Worm (Caenorhabditis elegans) whole organism, young adult: ENCODE data around the gene grl-3.
A peak's percentile ranks its signal among the peaks of the same experiment; 100 is the strongest.

Experiments used
- B0019.2 ChIP-seq: fragments of 200-800 bp; sonication (Bioruptor generic); conservative IDR thresholded peaks from 2 replicates; pipeline ENCODE4 v1.3.6; 2022; ENCODE audit warnings: missing genetic modification reagents, missing genetic modification characterization, missing compliant biosample characterization
- B0035.1 ChIP-seq: sonication (generic microtip); optimal IDR thresholded peaks from 2 replicates; lab custom pipeline; 2016; ENCODE audit warnings: missing genetic modification characterization, mild to moderate bottlenecking, missing compliant biosample characterization, missing genotype, missing genetic modification reagents
- B0261.1 ChIP-seq: sonication (generic microtip); optimal IDR thresholded peaks from 2 replicates; lab custom pipeline; 2016; ENCODE audit warnings: mild to moderate bottlenecking, missing genetic modification characterization, moderate library complexity, missing compliant biosample characterization
- C17E4.6 ChIP-seq: fragments of 200-800 bp; sonication (Bioruptor generic); IDR thresholded peaks from 2 replicates; pipeline ENCODE4 v1.3.6; 2022; ENCODE audit warnings: missing genetic modification reagents, missing genetic modification characterization, missing compliant biosample characterization
- D2030.7 ChIP-seq: fragments of 200-800 bp; sonication (Bioruptor generic); IDR thresholded peaks from 2 replicates; pipeline ENCODE4 v1.3.6; 2022; ENCODE audit warnings: missing genetic modification reagents, missing genetic modification characterization, missing compliant biosample characterization
- F39B2.1 ChIP-seq: fragments of 200-800 bp; sonication (Bioruptor generic); IDR thresholded peaks from 2 replicates; pipeline ENCODE4 v1.3.6; 2022; ENCODE audit warnings: missing genetic modification reagents, missing genetic modification characterization, missing compliant biosample characterization
- F49E8.2 ChIP-seq: sonication (generic microtip); optimal IDR thresholded peaks from 3 replicates; lab custom pipeline; 2017; ENCODE audit warnings: missing genetic modification characterization, mild to moderate bottlenecking, missing compliant biosample characterization, antibody characterized with exemption, moderate library complexity; ENCODE audit not compliant: insufficient read depth
- F55B11.4 ChIP-seq: sonication (generic microtip); optimal IDR thresholded peaks from 2 replicates; lab custom pipeline; 2016; ENCODE audit warnings: missing compliant biosample characterization, missing genetic modification characterization, borderline replicate concordance; ENCODE audit not compliant: insufficient read depth
- F57C9.4 ChIP-seq: sonication (generic microtip); optimal IDR thresholded peaks from 2 replicates; lab custom pipeline; 2017; ENCODE audit warnings: mild to moderate bottlenecking, missing genetic modification characterization, missing compliant biosample characterization
- T07F8.4 ChIP-seq: sonication (generic microtip); optimal IDR thresholded peaks from 2 replicates; lab custom pipeline; 2016; ENCODE audit warnings: mild to moderate bottlenecking, missing genetic modification characterization, moderate library complexity, missing compliant biosample characterization
- Y79H2A.3 ChIP-seq: fragments of 200-800 bp; sonication (Bioruptor generic); conservative IDR thresholded peaks from 2 replicates; pipeline ENCODE4 v1.3.6; 2022; ENCODE audit warnings: missing genetic modification reagents, missing genetic modification characterization, missing compliant biosample characterization
- ZK185.1 ChIP-seq: sonication (generic microtip); optimal IDR thresholded peaks from 2 replicates; lab custom pipeline; 2016; ENCODE audit warnings: mild to moderate bottlenecking, missing genetic modification characterization, missing compliant biosample characterization; ENCODE audit not compliant: poor library complexity, severe bottlenecking
- akir-1 ChIP-seq: fragments of 200-800 bp; sonication (Bioruptor generic); optimal IDR thresholded peaks from 2 replicates; lab custom pipeline; 2018; ENCODE audit warnings: mild to moderate bottlenecking, missing genetic modification characterization, moderate library complexity, missing compliant biosample characterization
- ama-1 ChIP-seq, 3 experiments: fragments of 150-350 bp in 1 of 3; sonication (generic microtip) in 2 of 3; optimal IDR thresholded peaks; 2 replicates each; lab custom pipeline; 2014 to 2018; ENCODE audit warnings: missing biosample characterization in 2 of 3, missing genetic modification characterization in 2 of 3, missing genetic modification reagents in 2 of 3
- aptf-2 ChIP-seq: fragments of 200-800 bp; sonication (Bioruptor generic); conservative IDR thresholded peaks from 2 replicates; pipeline ENCODE4 v1.3.6; 2022; ENCODE audit warnings: missing genetic modification reagents, missing genetic modification characterization, missing compliant biosample characterization
- aptf-3 ChIP-seq: fragments of 200-800 bp; sonication (Bioruptor generic); IDR thresholded peaks from 2 replicates; pipeline ENCODE4 v1.3.6; 2022; ENCODE audit warnings: missing genetic modification characterization, missing compliant biosample characterization
- attf-5 ChIP-seq: fragments of 200-800 bp; sonication (Bioruptor generic); optimal IDR thresholded peaks from 2 replicates; lab custom pipeline; 2018; ENCODE audit warnings: mild to moderate bottlenecking, missing genetic modification characterization, missing compliant biosample characterization
- cebp-2 ChIP-seq: fragments of 200-800 bp; sonication (Bioruptor generic); IDR thresholded peaks from 2 replicates; pipeline ENCODE4 v1.3.6; 2022; ENCODE audit warnings: missing genetic modification characterization, missing compliant biosample characterization
- ceh-100 ChIP-seq: fragments of 200-800 bp; sonication (Bioruptor generic); IDR thresholded peaks from 2 replicates; pipeline ENCODE4 v1.3.6; 2022; ENCODE audit warnings: missing genetic modification reagents, missing genetic modification characterization, missing compliant biosample characterization
- ceh-27 ChIP-seq: fragments of 200-800 bp; sonication (Bioruptor generic); optimal IDR thresholded peaks from 2 replicates; lab custom pipeline; 2018; ENCODE audit warnings: mild to moderate bottlenecking, missing genetic modification characterization, moderate library complexity, missing compliant biosample characterization
- dox-1 ChIP-seq: fragments of 200-800 bp; sonication (Bioruptor generic); IDR thresholded peaks from 2 replicates; pipeline ENCODE4 v1.3.6; 2022; ENCODE audit warnings: missing genetic modification reagents, missing genetic modification characterization, missing compliant biosample characterization
- dpl-1 ChIP-seq: fragments of 150-350 bp; optimal IDR thresholded peaks from 2 replicates; lab custom pipeline; 2014; ENCODE audit warnings: missing biosample characterization, missing genetic modification reagents, missing genetic modification characterization
- egl-18 ChIP-seq: fragments of 200-800 bp; sonication (Bioruptor generic); IDR thresholded peaks from 2 replicates; pipeline ENCODE4 v1.3.6; 2022; ENCODE audit warnings: missing genetic modification reagents, missing genetic modification characterization, missing compliant biosample characterization
- egl-44 ChIP-seq: fragments of 200-800 bp; sonication (Bioruptor generic); IDR thresholded peaks from 2 replicates; pipeline ENCODE4 v1.3.6; 2022; ENCODE audit warnings: missing genetic modification reagents, missing genetic modification characterization, missing compliant biosample characterization
- ets-4 ChIP-seq: fragments of 200-800 bp; sonication (Bioruptor generic); optimal IDR thresholded peaks from 2 replicates; lab custom pipeline; 2018; ENCODE audit warnings: mild to moderate bottlenecking, missing genetic modification characterization, missing compliant biosample characterization
- him-1 ChIP-seq: sonication (generic microtip); optimal IDR thresholded peaks from 2 replicates; lab custom pipeline; 2016; ENCODE audit warnings: missing genotype, missing genetic modification reagents, missing genetic modification characterization, missing compliant biosample characterization
- hsf-1 ChIP-seq: fragments of 200-800 bp; sonication (Bioruptor generic); IDR thresholded peaks from 2 replicates; pipeline ENCODE4 v1.3.6; 2022; ENCODE audit warnings: missing genetic modification reagents, missing genetic modification characterization, missing compliant biosample characterization
- lag-1 ChIP-seq: fragments of 200-800 bp; sonication (Bioruptor generic); IDR thresholded peaks from 2 replicates; pipeline ENCODE4 v1.3.6; 2022; ENCODE audit warnings: missing genetic modification reagents, missing genetic modification characterization, missing compliant biosample characterization
- lin-35 ChIP-seq, 3 experiments: fragments of 150-350 bp in 2 of 3; sonication (generic microtip) in 1 of 3; optimal IDR thresholded peaks; 2 replicates each; lab custom pipeline; 2014 to 2018; ENCODE audit warnings: missing biosample characterization in 3 of 3, missing genetic modification characterization in 3 of 3, missing genetic modification reagents in 3 of 3
- lin-40 ChIP-seq: sonication (generic microtip); optimal IDR thresholded peaks from 2 replicates; lab custom pipeline; 2016; ENCODE audit warnings: missing genetic modification characterization, mild to moderate bottlenecking, missing compliant biosample characterization, missing genotype, missing genetic modification reagents
- lsy-27 ChIP-seq: sonication (generic microtip); optimal IDR thresholded peaks from 2 replicates; lab custom pipeline; 2017; ENCODE audit warnings: missing genetic modification characterization, mild to moderate bottlenecking, missing compliant biosample characterization, antibody characterized with exemption, missing genotype, borderline replicate concordance; ENCODE audit not compliant: insufficient read depth
- madf-3 ChIP-seq: fragments of 200-800 bp; sonication (Bioruptor generic); IDR thresholded peaks from 2 replicates; pipeline ENCODE4 v1.3.6; 2022; ENCODE audit warnings: missing genetic modification reagents, missing genetic modification characterization, missing compliant biosample characterization
- nfya-2 ChIP-seq: fragments of 200-800 bp; sonication (Bioruptor generic); IDR thresholded peaks from 2 replicates; pipeline ENCODE4 v1.3.6; 2022; ENCODE audit warnings: missing genetic modification reagents, missing genetic modification characterization, missing compliant biosample characterization
- nhr-80 ChIP-seq: sonication (generic microtip); optimal IDR thresholded peaks from 2 replicates; lab custom pipeline; 2016; ENCODE audit warnings: missing genetic modification characterization, missing compliant biosample characterization
- pbrm-1 ChIP-seq: fragments of 200-800 bp; sonication (Bioruptor generic); IDR thresholded peaks from 2 replicates; pipeline ENCODE4 v1.3.6; 2022; ENCODE audit warnings: missing genetic modification reagents, missing genetic modification characterization, missing compliant biosample characterization
- pha-4 ChIP-seq: fragments of 150-350 bp; sonication (generic microtip); optimal IDR thresholded peaks from 2 replicates; lab custom pipeline; 2014; ENCODE audit warnings: missing biosample characterization, missing genetic modification reagents, missing genetic modification characterization
- rcor-1 ChIP-seq: fragments of 200-800 bp; sonication (Bioruptor generic); IDR thresholded peaks from 2 replicates; pipeline ENCODE4 v1.3.6; 2022; ENCODE audit warnings: missing genetic modification reagents, missing genetic modification characterization, missing compliant biosample characterization
- rec-8 ChIP-seq, 2 experiments: sonication (generic microtip); optimal IDR thresholded peaks; 2 replicates each; lab custom pipeline; 2016; ENCODE audit warnings: mild to moderate bottlenecking in 2 of 2, missing genetic modification characterization in 2 of 2, missing genetic modification reagents in 2 of 2, missing genotype in 2 of 2, missing biosample characterization in 1 of 2, missing compliant biosample characterization in 1 of 2, moderate library complexity in 1 of 2
- rpc-1 ChIP-seq, 2 experiments: fragments of 150-350 bp in 1 of 2; sonication (generic microtip) in 1 of 2; optimal IDR thresholded peaks; 2 replicates each; lab custom pipeline; 2014 to 2018; ENCODE audit warnings: missing biosample characterization in 1 of 2, missing genetic modification characterization in 1 of 2, missing genetic modification reagents in 1 of 2, missing genotype in 1 of 2
- sea-2 ChIP-seq: fragments of 200-800 bp; sonication (Bioruptor generic); IDR thresholded peaks from 2 replicates; pipeline ENCODE4 v1.3.6; 2022; ENCODE audit warnings: missing genetic modification characterization, missing compliant biosample characterization
- xnd-1 ChIP-seq: sonication (generic microtip); optimal IDR thresholded peaks from 2 replicates; lab custom pipeline; 2016; ENCODE audit warnings: missing genotype, missing genetic modification reagents, missing genetic modification characterization, missing compliant biosample characterization
- ztf-18 ChIP-seq: sonication (generic microtip); optimal IDR thresholded peaks from 2 replicates; lab custom pipeline; 2016; ENCODE audit warnings: missing genotype, mild to moderate bottlenecking, missing genetic modification characterization, missing compliant biosample characterization
- ztf-26 ChIP-seq: sonication (generic microtip); optimal IDR thresholded peaks from 2 replicates; lab custom pipeline; 2017; ENCODE audit warnings: missing genetic modification characterization, missing compliant biosample characterization

The grl-3 gene

DNA sequence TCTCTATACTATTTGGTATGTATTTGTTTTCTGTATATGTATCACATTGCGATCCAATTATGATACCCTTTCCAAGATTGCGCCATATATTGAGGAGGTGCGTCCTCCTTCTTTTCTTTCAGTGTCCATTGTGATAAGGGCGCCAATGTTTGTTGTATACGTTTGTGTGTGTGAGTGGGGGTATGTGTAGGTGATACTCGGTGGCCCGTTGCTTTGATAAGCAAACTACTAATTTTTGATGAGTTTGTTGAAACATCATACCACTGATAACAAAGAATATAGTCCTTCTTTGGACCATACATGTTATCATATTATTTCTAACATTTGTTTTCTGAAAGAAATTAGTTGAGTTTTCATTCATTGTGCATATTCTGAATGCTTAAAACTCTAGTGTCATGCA lies 7.6 kb upstream of the grl-3 start:
- TF ChIP-seq xnd-1 (tag; lab: Kevin White, UChicago) (no peak), attf-5 (GFP tag; lab: Kevin White, UChicago) (no peak), ceh-27 (GFP tag; lab: Kevin White, UChicago) (no peak), aptf-2 (GFP tag; lab: Robert Waterston, UW) (no peak), him-1 (tag; lab: Kevin White, UChicago) (no peak), nfya-2 (no peak), rec-8 (tag; optimal IDR thresholded peaks at IDR 0.05; lab: Kevin White, UChicago) (no peak), lin-35 (GFP tag; optimal IDR thresholded peaks at IDR 0.05; lab: Kevin White, UChicago) (no peak), egl-44 (GFP tag; lab: Robert Waterston, UW) (no peak), B0261.1 (tag; lab: Kevin White, UChicago) (no peak), hsf-1 (GFP tag; lab: Robert Waterston, UW) (no peak)

DNA sequence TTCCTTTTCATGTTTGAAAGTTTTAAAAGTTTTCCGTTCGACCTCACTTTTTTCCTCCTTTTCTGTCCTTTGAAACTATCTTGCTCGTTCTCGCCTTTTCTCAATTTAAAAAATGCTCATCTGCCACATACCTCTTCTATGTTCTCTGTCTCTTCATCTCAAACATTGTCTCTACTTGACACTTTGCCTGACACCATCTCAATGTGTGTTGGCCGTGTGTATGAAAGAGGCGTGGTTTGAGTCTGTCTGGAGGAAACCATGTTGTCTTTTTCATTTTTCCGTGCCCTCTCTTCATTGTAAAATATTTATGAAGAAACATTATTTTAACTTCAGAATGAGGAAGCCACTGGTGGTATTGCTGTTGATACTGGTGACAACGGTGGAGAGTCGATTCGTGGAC lies 4.1 kb upstream of the grl-3 start, which contains the start of gene K03B8.6:
TSS of gene K03B8.6 (plus strand) at position 334 of the 400 bp plus-strand sequence.
- no peak for TF ChIP-seq lsy-27 (tag; lab: Kevin White, UChicago)
- no peak for TF ChIP-seq egl-18 (GFP tag; lab: Robert Waterston, UW)
- TF ChIP-seq ZK185.1 (tag; lab: Kevin White, UChicago), result no peak
- no peak for TF ChIP-seq rcor-1 (GFP tag; lab: Robert Waterston, UW)
- TF ChIP-seq lag-1 (GFP tag; lab: Robert Waterston, UW), result no peak
- TF ChIP-seq rpc-1 (optimal IDR thresholded peaks at IDR 0.05; lab: Kevin White, UChicago), result no peak
- no peak for TF ChIP-seq rpc-1 (tag; optimal IDR thresholded peaks at IDR 0.05; lab: Kevin White, UChicago)
- TF ChIP-seq dpl-1 (GFP tag; lab: Kevin White, UChicago), result no peak
- no peak for TF ChIP-seq F57C9.4 (tag; lab: Kevin White, UChicago)
- no peak for TF ChIP-seq dox-1 (GFP tag; lab: Robert Waterston, UW)
- TF ChIP-seq B0019.2 (GFP tag; lab: Robert Waterston, UW), result no peak

DNA sequence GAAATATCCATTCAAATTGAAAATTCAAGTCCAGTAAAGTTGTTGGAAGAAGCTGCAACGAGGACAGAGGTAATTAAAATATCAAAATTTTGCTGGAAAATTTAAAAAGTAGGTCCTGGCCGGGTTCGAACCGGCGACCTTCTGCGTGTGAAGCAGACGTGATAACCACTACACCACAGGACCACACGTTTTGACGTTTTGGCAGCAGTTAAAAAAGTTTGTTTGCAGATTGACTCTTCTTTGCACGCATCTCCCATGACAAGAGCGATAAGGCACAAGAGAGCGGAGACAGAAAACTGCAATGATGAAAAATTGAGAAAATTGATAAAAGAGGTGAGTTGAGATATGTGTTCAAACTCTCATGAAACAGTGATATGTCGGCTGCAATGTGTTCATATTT lies 814 bp downstream of the grl-3 start:
- TF ChIP-seq lin-40 (tag; lab: Kevin White, UChicago), result no peak
- no peak for TF ChIP-seq cebp-2 (GFP tag; lab: Robert Waterston, UW)
- TF ChIP-seq nhr-80 (tag; lab: Kevin White, UChicago), result peak; percentile 60
- no peak for TF ChIP-seq ets-4
- TF ChIP-seq sea-2 (GFP tag; lab: Robert Waterston, UW), result no peak
- TF ChIP-seq dpl-1 (GFP tag; lab: Kevin White, UChicago), result no peak
- peak; percentile 81 for TF ChIP-seq B0261.1 (tag; lab: Kevin White, UChicago)
- TF ChIP-seq C17E4.6 (GFP tag; lab: Robert Waterston, UW), result no peak
- TF ChIP-seq akir-1 (GFP tag; lab: Kevin White, UChicago), result no peak
- TF ChIP-seq T07F8.4, result no peak
- no peak for TF ChIP-seq aptf-2 (GFP tag; lab: Robert Waterston, UW)
- TF ChIP-seq F55B11.4, result no peak
- no peak for TF ChIP-seq pha-4 (tag; lab: Kevin White, UChicago)
- TF ChIP-seq F49E8.2, result no peak
- peak in 1 of 2 experiments; percentile 63 for TF ChIP-seq rec-8 (tag; optimal IDR thresholded peaks at IDR 0.05; lab: Kevin White, UChicago)
- peak; percentile 79 for TF ChIP-seq D2030.7 (GFP tag; lab: Robert Waterston, UW)
- TF ChIP-seq egl-18 (GFP tag; lab: Robert Waterston, UW), result no peak
- peak; percentile 80 for TF ChIP-seq pbrm-1 (GFP tag; lab: Robert Waterston, UW)
- no peak for TF ChIP-seq B0035.1
- peak; percentile 42 for TF ChIP-seq ZK185.1 (tag; lab: Kevin White, UChicago)
- TF ChIP-seq ceh-100 (GFP tag; lab: Robert Waterston, UW), result 0 out of 2 replicates have a peak, but pooled peaks have one; percentile 47
- TF ChIP-seq ztf-26 (tag; lab: Kevin White, UChicago), result no peak
- no peak for TF ChIP-seq F39B2.1
- TF ChIP-seq aptf-3 (GFP tag; lab: Robert Waterston, UW), result no peak
- no peak for TF ChIP-seq Y79H2A.3 (GFP tag; lab: Robert Waterston, UW)
- no peak for TF ChIP-seq egl-44 (GFP tag; lab: Robert Waterston, UW)
- 0 out of 2 replicates have a peak, but pooled peaks have one; percentile 36 for TF ChIP-seq rcor-1 (GFP tag; lab: Robert Waterston, UW)
- peak; percentile 62 for TF ChIP-seq ztf-18
- TF ChIP-seq ama-1 (optimal IDR thresholded peaks at IDR 0.05; lab: Kevin White, UChicago), result no peak
- no peak for TF ChIP-seq ama-1 (GFP tag; optimal IDR thresholded peaks at IDR 0.05; lab: Kevin White, UChicago)
- no peak for TF ChIP-seq madf-3 (GFP tag; lab: Robert Waterston, UW)
